Fruit fly (Drosophila melanogaster) whole organism, embryonic: ENCODE measurements around the gene ENGase.

ENCODE experiments used
- B-H2 ChIP-seq: fragments of 200-800 bp; sonication (Bioruptor generic); optimal IDR thresholded peaks from 2 replicates; lab custom pipeline; 2018; ENCODE audit warnings: missing biosample characterization, mild to moderate bottlenecking, missing genetic modification characterization
- CG10431 ChIP-seq: fragments of 200-800 bp; sonication (Bioruptor generic); optimal IDR thresholded peaks from 3 replicates; lab custom pipeline; 2018; ENCODE audit warnings: missing biosample characterization, mild to moderate bottlenecking, missing genetic modification characterization
- CG11695 ChIP-seq: fragments of 200-800 bp; sonication (Bioruptor generic); IDR thresholded peaks from 3 replicates; pipeline ENCODE4 v1.3.6; 2022; ENCODE audit warnings: missing biosample characterization, missing genetic modification characterization
- CG15514 ChIP-seq: fragments of 200-800 bp; sonication (Bioruptor generic); optimal IDR thresholded peaks from 3 replicates; lab custom pipeline; 2017; ENCODE audit warnings: missing biosample characterization, missing genetic modification characterization, mild to moderate bottlenecking, moderate library complexity, missing genetic modification reagents
- CG16815 ChIP-seq: fragments of 200-800 bp; sonication (Bioruptor generic); optimal IDR thresholded peaks from 3 replicates; lab custom pipeline; 2017; ENCODE audit warnings: missing biosample characterization, mild to moderate bottlenecking, missing genetic modification characterization
- CG17912 ChIP-seq: fragments of 200-800 bp; sonication (Bioruptor generic); optimal IDR thresholded peaks from 2 replicates; lab custom pipeline; 2018; ENCODE audit warnings: missing biosample characterization, mild to moderate bottlenecking, missing genetic modification characterization
- CG18476 ChIP-seq: fragments of 200-800 bp; sonication (Bioruptor generic); optimal IDR thresholded peaks from 2 replicates; lab custom pipeline; 2016; ENCODE audit warnings: missing biosample characterization, mild to moderate bottlenecking, missing genetic modification characterization
- CG2129 ChIP-seq: fragments of 200-800 bp; sonication (Bioruptor generic); IDR thresholded peaks from 2 replicates; pipeline ENCODE4 v1.3.6; 2022; ENCODE audit warnings: missing biosample characterization, missing genetic modification characterization; ENCODE audit not compliant: partially characterized antibody
- CG30020 ChIP-seq: fragments of 200-800 bp; optimal IDR thresholded peaks from 2 replicates; lab custom pipeline; 2019; ENCODE audit warnings: missing biosample characterization, mild to moderate bottlenecking, missing genetic modification characterization, moderate library complexity
- CG33557 ChIP-seq: fragments of 200-800 bp; sonication (Bioruptor generic); optimal IDR thresholded peaks from 2 replicates; lab custom pipeline; 2019; ENCODE audit warnings: missing biosample characterization, mild to moderate bottlenecking, missing genetic modification characterization, moderate library complexity
- CG3847 ChIP-seq: fragments of 200-800 bp; sonication (Bioruptor generic); IDR thresholded peaks from 2 replicates; pipeline ENCODE4 v1.3.6; 2022; ENCODE audit warnings: missing biosample characterization, missing genetic modification characterization
- CG43689 ChIP-seq: fragments of 200-800 bp; sonication (Bioruptor generic); IDR thresholded peaks from 2 replicates; pipeline ENCODE4 v1.3.6; 2022; ENCODE audit warnings: missing biosample characterization, missing genetic modification characterization
- CG5245 ChIP-seq: fragments of 200-800 bp; sonication (Bioruptor generic); optimal IDR thresholded peaks from 3 replicates; lab custom pipeline; 2016; ENCODE audit warnings: missing biosample characterization, missing genetic modification characterization
- CG6654 ChIP-seq: fragments of 200-800 bp; sonication (Bioruptor generic); optimal IDR thresholded peaks from 2 replicates; lab custom pipeline; 2017; ENCODE audit warnings: missing biosample characterization, mild to moderate bottlenecking, missing genetic modification characterization
- CG7357 ChIP-seq: fragments of 200-800 bp; sonication (Bioruptor generic); IDR thresholded peaks from 3 replicates; pipeline ENCODE4 v1.3.6; 2022; ENCODE audit warnings: missing biosample characterization, missing genetic modification characterization
- CG7372 ChIP-seq: fragments of 200-800 bp; sonication (Bioruptor generic); IDR thresholded peaks from 2 replicates; pipeline ENCODE4 v1.3.6; 2022; ENCODE audit warnings: missing biosample characterization, missing genetic modification characterization
- CG8478 ChIP-seq: fragments of >200 bp; optimal IDR thresholded peaks from 2 replicates; lab custom pipeline; 2018
- CTCF ChIP-seq: fragments of 200-800 bp; sonication (Bioruptor generic); optimal IDR thresholded peaks from 2 replicates; lab custom pipeline; 2017; ENCODE audit warnings: missing biosample characterization, mild to moderate bottlenecking, missing genetic modification characterization, moderate library complexity
- Deaf1 ChIP-seq: fragments of 200-800 bp; optimal IDR thresholded peaks from 3 replicates; lab custom pipeline; 2019; ENCODE audit warnings: missing biosample characterization, mild to moderate bottlenecking, missing genetic modification characterization, moderate library complexity
- Dfd ChIP-seq, 2 experiments: fragments of >200 bp; optimal IDR thresholded peaks; 2 replicates each; lab custom pipeline; 2017; ENCODE audit warnings: missing biosample characterization in 2 of 2, missing genetic modification characterization in 2 of 2
- Dll ChIP-seq: fragments of 200-800 bp; sonication (Bioruptor generic); IDR thresholded peaks from 4 replicates; pipeline ENCODE4 v1.3.6; 2022; ENCODE audit warnings: missing biosample characterization, missing genetic modification characterization; ENCODE audit not compliant: partially characterized antibody
- Hmr ChIP-seq: fragments of 200-800 bp; sonication (Bioruptor generic); optimal IDR thresholded peaks from 3 replicates; lab custom pipeline; 2017; ENCODE audit warnings: mild to moderate bottlenecking, missing biosample characterization, missing genetic modification reagents, missing genetic modification characterization
- Oli ChIP-seq: fragments of 200-800 bp; sonication (Bioruptor generic); optimal IDR thresholded peaks from 2 replicates; lab custom pipeline; 2018; ENCODE audit warnings: missing biosample characterization, mild to moderate bottlenecking, missing genetic modification characterization, moderate library complexity
- YL-1 ChIP-seq: fragments of 200-800 bp; sonication (Bioruptor generic); optimal IDR thresholded peaks from 3 replicates; lab custom pipeline; 2017; ENCODE audit warnings: missing biosample characterization, mild to moderate bottlenecking, missing genetic modification characterization
- al ChIP-seq: fragments of 200-800 bp; sonication (Bioruptor generic); IDR thresholded peaks from 2 replicates; pipeline ENCODE4 v1.3.6; 2022; ENCODE audit warnings: missing biosample characterization, missing genetic modification characterization
- ash1 ChIP-seq: fragments of 200-800 bp; sonication (Bioruptor generic); optimal IDR thresholded peaks from 2 replicates; lab custom pipeline; 2018; ENCODE audit warnings: missing biosample characterization, mild to moderate bottlenecking, missing genetic modification characterization
- bab2 ChIP-seq: fragments of 200-800 bp; sonication (Bioruptor generic); optimal IDR thresholded peaks from 2 replicates; lab custom pipeline; 2016; ENCODE audit warnings: missing biosample characterization, missing genetic modification characterization
- bsh ChIP-seq, 2 experiments: fragments of 200-800 bp; sonication (Bioruptor generic); optimal IDR thresholded peaks; 2 replicates each; lab custom pipeline; 2017 to 2018; ENCODE audit warnings: mild to moderate bottlenecking in 2 of 2, missing biosample characterization in 2 of 2, missing genetic modification characterization in 2 of 2, moderate library complexity in 1 of 2
- dan ChIP-seq: fragments of 200-800 bp; sonication (Bioruptor generic); IDR thresholded peaks from 2 replicates; pipeline ENCODE4 v1.3.6; 2022; ENCODE audit warnings: missing biosample characterization, missing genetic modification characterization
- danr ChIP-seq: fragments of 200-800 bp; sonication (Bioruptor generic); IDR thresholded peaks from 2 replicates; pipeline ENCODE4 v1.3.6; 2022; ENCODE audit warnings: missing biosample characterization, missing genetic modification characterization
- dysf ChIP-seq: fragments of 200-800 bp; sonication (Bioruptor generic); IDR thresholded peaks from 3 replicates; pipeline ENCODE4 v1.3.6; 2022; ENCODE audit warnings: missing biosample characterization, missing genetic modification characterization
- fu2 ChIP-seq: fragments of 200-800 bp; sonication (Bioruptor generic); optimal IDR thresholded peaks from 2 replicates; lab custom pipeline; 2016; ENCODE audit warnings: missing biosample characterization, missing genetic modification characterization
- gfzf ChIP-seq: fragments of 200-800 bp; sonication (Bioruptor generic); optimal IDR thresholded peaks from 2 replicates; lab custom pipeline; 2016; ENCODE audit warnings: missing biosample characterization, mild to moderate bottlenecking, missing genetic modification characterization, moderate library complexity
- grn ChIP-seq: fragments of 200-800 bp; sonication (Bioruptor generic); optimal IDR thresholded peaks from 3 replicates; lab custom pipeline; 2017; ENCODE audit warnings: missing biosample characterization, missing genetic modification characterization
- ham ChIP-seq: fragments of 200-800 bp; sonication (Bioruptor generic); IDR thresholded peaks from 2 replicates; pipeline ENCODE4 v1.3.6; 2022; ENCODE audit warnings: missing biosample characterization, missing genetic modification characterization
- hbn ChIP-seq: fragments of 200-800 bp; sonication (Bioruptor generic); IDR thresholded peaks from 2 replicates; pipeline ENCODE4 v1.3.6; 2022; ENCODE audit warnings: missing biosample characterization, missing genetic modification characterization; ENCODE audit not compliant: partially characterized antibody
- hth ChIP-seq: fragments of >200 bp; optimal IDR thresholded peaks from 2 replicates; lab custom pipeline; 2017; ENCODE audit warnings: inconsistent platforms
- kni ChIP-seq: fragments of 200-800 bp; sonication (Bioruptor generic); optimal IDR thresholded peaks from 3 replicates; lab custom pipeline; 2017; ENCODE audit warnings: mild to moderate bottlenecking, missing biosample characterization, missing genetic modification reagents, missing genetic modification characterization
- knrl ChIP-seq: fragments of 200-800 bp; sonication (Bioruptor generic); IDR thresholded peaks from 3 replicates; pipeline ENCODE4 v1.3.6; 2022; ENCODE audit warnings: missing biosample characterization, missing genetic modification characterization; ENCODE audit not compliant: partially characterized antibody
- lov ChIP-seq, 2 experiments: fragments of 200-800 bp in 1 of 2; fragments of >200 bp in 1 of 2; sonication (Bioruptor generic) in 1 of 2; IDR thresholded peaks in 1 of 2; optimal IDR thresholded peaks in 1 of 2; 2 replicates in 1 of 2; 3 replicates in 1 of 2; pipeline versions ENCODE4 v1.3.6 to Lab custom; 2017 to 2022; ENCODE audit warnings: missing biosample characterization in 1 of 2, missing genetic modification characterization in 1 of 2
- luna ChIP-seq: fragments of 200-800 bp; sonication (Bioruptor generic); optimal IDR thresholded peaks from 2 replicates; lab custom pipeline; 2016; ENCODE audit warnings: missing biosample characterization, missing genetic modification characterization
- nerfin-1 ChIP-seq: fragments of 200-800 bp; sonication (Bioruptor generic); optimal IDR thresholded peaks from 3 replicates; lab custom pipeline; 2019; ENCODE audit warnings: missing biosample characterization, mild to moderate bottlenecking, missing genetic modification characterization, moderate library complexity
- otp ChIP-seq: fragments of 200-800 bp; sonication (Bioruptor generic); IDR thresholded peaks from 3 replicates; pipeline ENCODE4, ENCODE4 v1.3.6; 2022; ENCODE audit warnings: missing biosample characterization, missing genetic modification characterization
- pros ChIP-seq: fragments of 200-800 bp; sonication (Bioruptor generic); optimal IDR thresholded peaks from 3 replicates; lab custom pipeline; 2019; ENCODE audit warnings: missing biosample characterization, mild to moderate bottlenecking, missing genetic modification characterization, moderate library complexity
- sd ChIP-seq: fragments of 200-800 bp; sonication (Bioruptor generic); optimal IDR thresholded peaks from 3 replicates; lab custom pipeline; 2018; ENCODE audit warnings: missing biosample characterization, mild to moderate bottlenecking, missing genetic modification characterization, moderate library complexity
- tgo ChIP-seq: fragments of 200-800 bp; sonication (Bioruptor generic); IDR thresholded peaks from 3 replicates; pipeline ENCODE4 v1.3.6; 2022; ENCODE audit warnings: missing biosample characterization, missing genetic modification characterization
- tx ChIP-seq: fragments of 200-800 bp; sonication (Bioruptor generic); optimal IDR thresholded peaks from 2 replicates; lab custom pipeline; 2016; ENCODE audit warnings: missing biosample characterization, missing genetic modification characterization
- z ChIP-seq: fragments of 200-800 bp; sonication (Bioruptor generic); IDR thresholded peaks from 3 replicates; pipeline ENCODE4 v1.3.6; 2022; ENCODE audit warnings: missing biosample characterization, missing genetic modification characterization
- zen2 ChIP-seq: fragments of 200-800 bp; sonication (Bioruptor generic); IDR thresholded peaks from 3 replicates; pipeline ENCODE4 v1.3.6; 2022; ENCODE audit warnings: missing biosample characterization, missing genetic modification characterization; ENCODE audit not compliant: partially characterized antibody
- zf30C ChIP-seq: fragments of 200-800 bp; sonication (Bioruptor generic); optimal IDR thresholded peaks from 3 replicates; lab custom pipeline; 2018; ENCODE audit warnings: missing biosample characterization, mild to moderate bottlenecking, missing genetic modification characterization

The ENGase gene

DNA sequence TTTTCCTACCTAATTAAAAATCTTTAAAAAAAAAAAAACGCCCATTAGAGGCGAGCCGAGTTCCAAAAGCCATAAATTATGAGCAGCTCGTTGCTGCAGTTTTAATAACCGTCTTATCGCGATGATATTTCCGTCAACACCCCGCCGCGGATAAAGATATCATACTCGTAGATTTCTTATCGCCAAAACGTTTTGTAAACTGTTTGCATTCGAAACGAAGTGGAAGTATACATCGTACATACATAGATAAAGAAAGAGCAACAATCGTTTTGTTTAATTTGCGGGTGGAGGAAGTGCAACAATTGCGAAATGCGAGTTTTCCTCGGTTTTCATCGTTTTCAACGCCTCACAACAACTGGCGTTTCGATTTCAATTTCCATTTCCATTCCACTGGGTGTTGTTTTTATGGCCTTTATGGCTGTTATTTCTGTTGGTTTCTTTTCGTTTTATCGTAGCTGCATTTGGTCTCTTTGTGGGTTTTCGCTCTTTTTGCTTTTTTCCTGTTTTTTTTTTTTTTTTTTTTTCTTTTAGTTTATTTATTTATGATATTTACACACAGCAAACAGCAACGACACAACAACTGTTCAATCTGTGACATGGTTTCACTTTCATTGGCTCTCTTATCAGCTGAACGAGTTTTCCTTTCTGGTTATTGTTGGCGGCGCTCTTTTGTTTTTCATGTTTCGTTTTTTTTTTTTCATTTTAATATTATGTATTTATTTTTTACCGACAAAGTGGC lies 49.7 kb downstream of the ENGase start (continued):
- TF ChIP-seq al (GFP tag; lab: Robert Waterston, UW) (no peak), otp (GFP tag; lab: Robert Waterston, UW) (no peak), danr (no peak), CG30020 (tag; lab: Kevin White, UChicago) (no peak), CG7372 (GFP tag; lab: Robert Waterston, UW) (no peak), pros (no peak), luna (GFP tag; lab: Kevin White, UChicago) (no peak), lov (optimal IDR thresholded peaks at IDR 0.05; lab: Kevin White, UChicago) (no peak), lov (GFP tag; IDR thresholded peaks at IDR 0.05; lab: Robert Waterston, UW) (no peak), Hmr (GFP tag; lab: Kevin White, UChicago) (no peak), hth (lab: Kevin White, UChicago) (no peak), dan (GFP tag; lab: Robert Waterston, UW) (no peak), CG16815 (GFP tag; lab: Kevin White, UChicago) (no peak), fu2 (GFP tag; lab: Kevin White, UChicago) (no peak), gfzf (GFP tag; lab: Kevin White, UChicago) (no peak), CG33557 (GFP tag; lab: Kevin White, UChicago) (peak; percentile 29), CG8478 (lab: Kevin White, UChicago) (no peak), sd (tag; lab: Kevin White, UChicago) (no peak), CG18476 (GFP tag; lab: Kevin White, UChicago) (peak; percentile 14), CG10431 (GFP tag; lab: Kevin White, UChicago) (peak; percentile 34), ham (GFP tag; lab: Robert Waterston, UW) (no peak), grn (GFP tag; lab: Kevin White, UChicago) (peak; percentile 63), zf30C (no peak), CG11695 (GFP tag; lab: Robert Waterston, UW) (no peak), dysf (GFP tag; lab: Robert Waterston, UW) (no peak), z (GFP tag; lab: Robert Waterston, UW) (no peak), hbn (no peak), Dll (GFP tag; lab: Robert Waterston, UW) (no peak), bsh (GFP tag; optimal IDR thresholded peaks at IDR 0.05; lab: Kevin White, UChicago) (peak in 1 of 2 experiments; percentile 56), ash1 (GFP tag; lab: Kevin White, UChicago) (no peak), tgo (no peak), YL-1 (peak; percentile 25), CG5245 (GFP tag; lab: Kevin White, UChicago) (peak; percentile 10), B-H2 (GFP tag; lab: Kevin White, UChicago) (no peak), Deaf1 (tag; lab: Kevin White, UChicago) (no peak), CG17912 (no peak), Oli (tag; lab: Kevin White, UChicago) (no peak), zen2 (GFP tag; lab: Robert Waterston, UW) (no peak), kni (GFP tag; lab: Kevin White, UChicago) (peak; percentile 12), CG2129 (GFP tag; lab: Robert Waterston, UW) (no peak), CG6654 (no peak), CTCF (no peak), CG15514 (GFP tag; lab: Kevin White, UChicago) (no peak), CG7357 (GFP tag; lab: Robert Waterston, UW) (no peak), CG43689 (GFP tag; lab: Robert Waterston, UW) (no peak), bab2 (GFP tag; lab: Kevin White, UChicago) (no peak), knrl (no peak), CG3847 (GFP tag; lab: Robert Waterston, UW) (no peak), nerfin-1 (no peak), Dfd (GFP tag; optimal IDR thresholded peaks at IDR 0.05; lab: Kevin White, UChicago) (no peak), tx (GFP tag; lab: Kevin White, UChicago) (no peak)
